Fruit fly (Drosophila melanogaster) whole organism: ENCODE results near the gene CG42823.

Source experiments
- CG8478 ChIP-seq: fragments of >200 bp; optimal IDR thresholded peaks from 2 replicates; lab custom pipeline; 2018; ENCODE audit warnings: inconsistent platforms
- Dll ChIP-seq: fragments of >200 bp; optimal IDR thresholded peaks from 2 replicates; lab custom pipeline; 2017
- EcR ChIP-seq, 2 experiments: fragments of >200 bp; optimal IDR thresholded peaks; 2 replicates each; lab custom pipeline; 2017; ENCODE audit warnings: missing biosample characterization in 2 of 2, missing genetic modification characterization in 2 of 2, missing genetic modification reagents in 2 of 2
- pan ChIP-seq: fragments of >200 bp; optimal IDR thresholded peaks from 2 replicates; lab custom pipeline; 2017
- psq ChIP-seq: fragments of >200 bp; optimal IDR thresholded peaks from 2 replicates; lab custom pipeline; 2017

DNA sequence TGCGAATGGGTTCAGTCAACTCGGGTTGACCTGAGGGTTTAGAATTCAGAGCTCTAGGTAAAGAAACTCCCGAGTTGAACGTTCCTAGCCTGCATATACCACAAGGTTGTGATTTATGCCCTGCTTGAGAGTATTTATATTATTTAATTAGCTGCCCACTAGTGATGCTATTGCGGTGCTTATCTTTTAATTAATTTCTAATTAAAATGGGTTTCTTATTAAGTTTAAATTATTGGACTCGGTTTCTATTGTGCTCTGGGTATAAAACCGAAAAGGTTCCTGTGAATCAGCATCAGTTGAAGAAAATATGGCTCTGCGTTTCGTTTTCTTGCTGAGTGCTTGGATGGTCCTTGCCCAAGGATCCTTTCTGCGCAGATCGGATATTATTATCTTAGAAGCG is 10.5 kb upstream of the CG42823 start, which contains the start of gene CG5866:
- TF ChIP-seq psq (no peak), EcR (GFP tag; optimal IDR thresholded peaks at IDR 0.05; lab: Kevin White, UChicago) (no peak), CG8478 (no peak), pan (lab: Kevin White, UChicago) (no peak), Dll (no peak)
